Worm (Caenorhabditis elegans) whole organism, L3 larva: ENCODE data around the gene unc-53.
A peak's percentile ranks its signal among the peaks of the same experiment; 100 is the strongest.

Source experiments
- egl-27 ChIP-seq: sonication (generic microtip); optimal IDR thresholded peaks from 4 replicates; lab custom pipeline; 2017; ENCODE audit warnings: missing biosample characterization, missing genetic modification reagents, missing genetic modification characterization
- elt-1 ChIP-seq: fragments of 150-350 bp; optimal IDR thresholded peaks from 2 replicates; lab custom pipeline; 2014; ENCODE audit warnings: missing biosample characterization, missing genetic modification characterization
- snpc-4 ChIP-seq: fragments of 150-350 bp; optimal IDR thresholded peaks from 2 replicates; lab custom pipeline; 2014; ENCODE audit warnings: missing biosample characterization, missing genetic modification characterization

DNA sequence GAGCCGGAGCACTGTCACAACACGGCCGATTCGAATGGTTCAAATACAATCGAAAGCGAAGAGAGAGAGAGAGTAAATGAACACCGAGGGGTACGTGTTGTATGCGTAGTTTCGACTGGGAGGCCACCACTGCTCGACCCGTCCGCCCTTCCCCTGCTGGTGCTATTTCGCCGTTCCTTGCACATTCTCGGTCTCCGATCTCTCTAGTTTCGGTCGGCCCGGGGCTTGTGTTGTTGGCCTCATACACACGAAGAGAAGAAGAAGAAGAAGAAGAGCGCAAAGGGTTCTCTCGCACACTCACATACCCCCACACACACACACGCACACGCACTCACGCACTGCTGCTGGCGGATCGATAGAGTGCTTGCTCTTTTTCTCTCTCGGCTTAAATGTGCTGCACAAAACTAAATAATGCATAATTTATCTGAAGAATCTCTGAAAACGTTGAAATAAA, 46.4 kb downstream of the unc-53 start:
- TF ChIP-seq egl-27 (tag; lab: Kevin White, UChicago) (peak; percentile 52), snpc-4 (tag; lab: Kevin White, UChicago) (peak; percentile 21), elt-1 (tag; lab: Kevin White, UChicago) (no peak)
